Fruit fly (Drosophila melanogaster): Measurements from ENCODE around the gene PolQ.

PolQ gene

DNA sequence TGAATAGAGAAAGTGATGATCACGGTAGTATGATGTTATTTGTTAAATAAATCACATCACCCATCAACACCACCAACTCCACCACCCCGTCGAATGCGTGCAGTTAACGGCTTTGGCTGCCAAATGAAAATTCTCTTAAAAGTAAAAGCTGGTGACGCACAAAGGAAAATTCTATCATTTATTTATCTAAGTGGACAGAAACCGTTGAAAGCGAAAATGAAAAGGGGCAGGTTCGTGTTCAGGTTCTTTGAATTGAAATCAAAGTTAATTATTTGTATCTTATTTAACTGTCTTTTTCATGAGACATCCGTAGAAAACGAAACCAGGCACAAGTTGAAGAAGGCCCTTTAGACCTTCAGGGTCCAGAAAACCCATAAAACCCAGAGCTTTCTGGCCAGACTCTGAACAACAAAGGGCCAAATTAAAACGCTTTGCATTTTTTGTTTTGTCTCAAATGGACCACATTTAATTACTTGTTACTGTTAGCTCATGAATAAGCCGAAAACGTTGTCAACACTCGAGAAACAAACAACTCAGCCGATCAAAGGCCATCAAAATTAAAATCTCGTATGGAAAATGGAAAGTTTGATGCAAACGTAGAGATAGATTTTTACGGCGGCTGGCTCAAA lies 45.8 kb downstream of the PolQ start:
- no peak for TF ChIP-seq lz (GFP tag; optimal IDR thresholded peaks at IDR 0.05)
- no peak for TF ChIP-seq acj6 (GFP tag; optimal IDR thresholded peaks at IDR 0.05)

DNA sequence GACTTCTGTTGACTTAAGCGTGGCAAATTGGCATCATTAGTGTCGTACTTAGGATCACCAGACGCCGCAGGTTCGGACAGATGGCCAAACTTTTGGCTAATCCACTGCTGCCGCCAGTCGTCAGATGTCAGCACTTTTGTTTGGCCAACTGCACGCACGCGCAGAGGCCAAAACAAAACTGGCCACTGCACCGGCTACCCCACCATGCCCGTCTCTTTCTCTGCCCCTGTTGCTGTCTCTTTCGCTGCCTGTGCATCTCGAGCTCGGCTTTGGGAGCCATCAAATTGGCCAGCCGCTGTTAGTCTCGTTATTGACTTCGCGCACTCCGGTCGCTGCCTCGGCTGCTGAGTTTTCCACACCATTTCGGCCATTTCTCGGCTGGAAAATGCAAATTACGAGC lies 49.6 kb downstream of the PolQ start, which contains the start of gene CG14395:
TSS of gene CG14395 (plus strand) at position 301 of the 400 bp plus-strand sequence.
- TF ChIP-seq eg (GFP tag; IDR thresholded peaks at IDR 0.05) (peak; percentile 36; the same call in 1 of the 3 replicates), CG6854 (GFP tag; optimal IDR thresholded peaks at IDR 0.05) (no peak)

DNA sequence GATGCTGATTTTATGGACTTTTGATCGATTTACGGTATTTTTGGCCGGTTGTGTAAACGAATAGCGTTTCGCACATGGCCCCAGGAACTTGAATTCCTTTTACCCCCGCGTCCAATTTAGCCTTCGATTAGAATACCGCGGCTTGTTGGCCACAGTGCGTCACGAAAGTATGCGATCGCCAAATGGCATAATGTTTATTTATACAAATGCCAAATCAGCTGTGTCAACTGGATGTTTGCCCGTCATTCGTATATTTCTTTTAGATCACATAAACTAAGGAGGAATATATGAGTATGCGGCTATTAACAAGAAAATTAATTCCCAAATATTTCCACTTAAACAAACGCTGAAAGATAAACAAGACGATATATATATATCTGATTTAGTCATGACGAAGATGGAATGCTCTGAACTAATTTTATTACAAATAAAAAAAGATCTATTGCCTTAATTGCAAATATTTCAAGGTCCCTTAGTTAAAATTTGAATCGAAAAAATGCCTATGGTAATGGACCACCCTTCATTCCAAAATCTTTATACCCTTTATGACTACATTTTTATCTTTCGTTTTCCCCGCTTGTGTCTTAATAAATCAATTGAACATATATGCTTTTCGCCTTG lies 55.0 kb downstream of the PolQ start:
- TF ChIP-seq svp (GFP tag): peak; percentile 12
- TF ChIP-seq Sox14 (GFP tag; optimal IDR thresholded peaks at IDR 0.05): no peak
- peak; percentile 63 for TF ChIP-seq fkh (GFP tag; optimal IDR thresholded peaks at IDR 0.05)

All from whole organism, prepupa.